Worm (Caenorhabditis elegans): ENCODE results near the gene T02H6.5.

- no peak for TF ChIP-seq flt-1 (GFP tag; IDR thresholded peaks at IDR 0.05)
- no peak for TF ChIP-seq ref-1 (GFP tag; conservative IDR thresholded peaks at IDR 0.05)
- TF ChIP-seq T22C8.4 (GFP tag; IDR thresholded peaks at IDR 0.05) = no peak
- no peak for TF ChIP-seq ztf-23 (GFP tag; IDR thresholded peaks at IDR 0.05)
Observed at ce11 chrII:701025-701370, 16.1 kb downstream of the T02H6.5 start, which contains the start of gene T02H6.11.
